Worm (Caenorhabditis elegans): ENCODE data around the gene Y66D12A.3.

Gene Y66D12A.3

DNA sequence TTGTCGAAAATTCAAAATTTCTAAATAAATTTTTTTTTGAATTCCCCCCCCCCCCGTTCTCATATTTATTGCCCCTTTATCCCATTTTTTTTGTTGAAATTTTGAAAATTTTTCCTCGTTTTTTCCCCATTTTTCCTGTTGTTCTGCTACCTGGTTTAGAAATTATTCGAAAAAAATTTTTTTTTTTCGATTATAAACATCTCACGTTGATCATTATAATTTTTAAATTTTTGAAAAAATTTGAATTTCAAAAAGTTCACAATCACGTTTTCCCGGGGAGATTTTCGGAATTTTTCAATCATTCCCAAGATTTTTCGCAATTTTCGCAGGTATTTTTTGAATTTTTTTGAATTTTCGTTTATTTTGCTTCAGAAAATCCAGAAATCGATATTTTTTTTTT is at the start of gene Y66D12A.3:
Gene Y66D12A.3 (plus strand): TSS at position 301 of the 400 bp plus-strand sequence.
- TF ChIP-seq ZK546.5 (tag; optimal IDR thresholded peaks at IDR 0.05) (no peak), lin-39 (tag; optimal IDR thresholded peaks at IDR 0.05) (no peak), lin-15B (tag; optimal IDR thresholded peaks at IDR 0.05) (no peak), zag-1 (tag; optimal IDR thresholded peaks at IDR 0.05) (no peak), nhr-23 (tag; optimal IDR thresholded peaks at IDR 0.05) (no peak), hmg-11 (tag; optimal IDR thresholded peaks at IDR 0.05) (no peak), elt-2 (tag; optimal IDR thresholded peaks at IDR 0.05) (no peak), pha-4 (tag; optimal IDR thresholded peaks at IDR 0.05) (no peak), unc-39 (tag; optimal IDR thresholded peaks at IDR 0.05) (no peak), ztf-4 (tag; optimal IDR thresholded peaks at IDR 0.05) (no peak), fkh-10 (GFP tag; optimal IDR thresholded peaks at IDR 0.05) (no peak), ama-1 (optimal IDR thresholded peaks at IDR 0.05) (no peak)

DNA sequence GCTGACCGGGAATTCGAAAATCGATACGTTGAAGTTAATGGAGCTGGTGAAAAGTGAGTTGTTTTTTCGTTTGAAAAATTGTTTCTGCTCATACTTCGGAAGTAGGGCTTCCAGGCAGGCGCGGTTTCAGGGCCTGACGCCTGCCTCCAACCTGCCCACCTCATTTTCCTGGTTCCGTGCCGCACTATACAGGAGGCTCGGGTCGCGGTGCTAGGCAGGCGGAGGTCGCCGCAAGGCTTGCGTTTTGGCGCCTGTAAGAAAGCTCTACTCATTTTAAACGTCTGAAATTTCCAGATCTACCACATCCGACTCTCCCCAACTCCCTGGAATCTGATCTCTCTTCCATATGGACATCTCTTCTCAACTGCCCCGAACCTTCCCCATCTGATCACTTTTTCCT is 44.1 kb upstream of the Y66D12A.3 start:
- TF ChIP-seq ceh-28 (tag; optimal IDR thresholded peaks at IDR 0.05): no peak
- no peak for TF ChIP-seq daf-12 (tag; optimal IDR thresholded peaks at IDR 0.05)
- no peak for TF ChIP-seq pqm-1 (tag; optimal IDR thresholded peaks at IDR 0.05)

ce11 chrIII:11548070-11548469 is 40.9 kb upstream of the Y66D12A.3 start, which contains the start of gene Y66D12A.13:
Gene Y66D12A.13, plus strand, starts transcription at chrIII:11548370.
- TF ChIP-seq elt-2 (tag; optimal IDR thresholded peaks at IDR 0.05): peak; percentile 23
- TF ChIP-seq ztf-11 (tag; optimal IDR thresholded peaks at IDR 0.05): no peak

- TF ChIP-seq nhr-237 (tag; optimal IDR thresholded peaks at IDR 0.05): no peak
- peak; percentile 1 for TF ChIP-seq elt-2 (tag; optimal IDR thresholded peaks at IDR 0.05)
- peak; percentile 20 for TF ChIP-seq nfya-1 (tag; optimal IDR thresholded peaks at IDR 0.05; ENCODE audit: insufficient read depth)
- peak; percentile 71 for TF ChIP-seq nhr-25 (tag; optimal IDR thresholded peaks at IDR 0.05)
Observed at ce11 chrIII:11554701-11555111, 34.3 kb upstream of the Y66D12A.3 start.

DNA sequence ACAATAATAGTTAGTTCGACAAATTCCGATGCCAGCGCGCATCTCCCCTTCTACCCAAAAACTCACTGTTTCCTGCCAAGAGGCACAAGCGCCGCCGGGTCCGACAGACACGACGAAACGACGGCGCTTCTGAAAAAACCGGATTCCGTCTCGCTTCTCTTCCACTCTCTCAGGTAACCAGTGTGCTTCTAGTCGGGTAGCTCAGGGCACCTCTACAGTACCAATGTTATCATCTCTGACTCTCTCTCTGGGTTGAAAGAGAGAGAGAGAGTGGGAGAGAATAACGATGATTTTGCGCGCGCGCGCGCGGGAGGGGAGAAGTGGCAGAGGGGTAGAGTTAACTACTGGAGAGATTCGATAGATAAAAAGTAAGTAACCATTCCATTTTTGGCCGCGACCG is 32.2 kb upstream of the Y66D12A.3 start:
- TF ChIP-seq egl-27 (tag; optimal IDR thresholded peaks at IDR 0.05) (no peak), lsy-12 (tag; optimal IDR thresholded peaks at IDR 0.05) (no peak), ceh-16 (tag; optimal IDR thresholded peaks at IDR 0.05) (no peak), nhr-25 (tag; optimal IDR thresholded peaks at IDR 0.05) (peak; percentile 55), nhr-237 (tag; optimal IDR thresholded peaks at IDR 0.05) (no peak), ceh-82 (tag; optimal IDR thresholded peaks at IDR 0.05) (no peak), pqm-1 (tag; optimal IDR thresholded peaks at IDR 0.05) (no peak), ama-1 (optimal IDR thresholded peaks at IDR 0.05) (no peak), nhr-28 (tag; optimal IDR thresholded peaks at IDR 0.05) (no peak), elt-3 (tag; optimal IDR thresholded peaks at IDR 0.05) (no peak), sea-2 (GFP tag; optimal IDR thresholded peaks at IDR 0.05) (no peak), snpc-4 (tag; optimal IDR thresholded peaks at IDR 0.05) (no peak), ztf-4 (tag; optimal IDR thresholded peaks at IDR 0.05) (no peak), hmg-11 (tag; optimal IDR thresholded peaks at IDR 0.05) (no peak), ztf-11 (tag; optimal IDR thresholded peaks at IDR 0.05) (no peak), lin-39 (tag; optimal IDR thresholded peaks at IDR 0.05) (peak; percentile 32), R02D3.7 (tag; optimal IDR thresholded peaks at IDR 0.05) (no peak), daf-12 (tag; optimal IDR thresholded peaks at IDR 0.05) (no peak), fkh-2 (tag; optimal IDR thresholded peaks at IDR 0.05) (no peak), elt-2 (tag; optimal IDR thresholded peaks at IDR 0.05) (no peak), nhr-76 (tag; optimal IDR thresholded peaks at IDR 0.05) (no peak), fos-1 (tag; optimal IDR thresholded peaks at IDR 0.05) (no peak), nhr-23 (tag; optimal IDR thresholded peaks at IDR 0.05) (peak; percentile 8), fkh-10 (GFP tag; optimal IDR thresholded peaks at IDR 0.05) (no peak), eor-1 (tag; optimal IDR thresholded peaks at IDR 0.05) (no peak), nhr-11 (tag; optimal IDR thresholded peaks at IDR 0.05) (no peak)

- no peak for TF ChIP-seq nfya-1 (tag; optimal IDR thresholded peaks at IDR 0.05; ENCODE audit: insufficient read depth)
- TF ChIP-seq nhr-25 (tag; optimal IDR thresholded peaks at IDR 0.05): peak; percentile 76
Observed at ce11 chrIII:11558251-11558650, 30.8 kb upstream of the Y66D12A.3 start.

Measured in whole organism, L3 larva.